Worm (Caenorhabditis elegans) whole organism, L3 larva: Measurements from ENCODE around the gene C15C8.8.

Source experiments
- ama-1 ChIP-seq: fragments of 150-350 bp; optimal IDR thresholded peaks from 2 replicates; lab custom pipeline; 2018
- ceh-9 ChIP-seq: sonication (generic microtip); optimal IDR thresholded peaks from 2 replicates; lab custom pipeline; 2018; ENCODE audit warnings: missing biosample characterization, missing genetic modification characterization
- egl-27 ChIP-seq: sonication (generic microtip); optimal IDR thresholded peaks from 4 replicates; lab custom pipeline; 2017; ENCODE audit warnings: missing biosample characterization, missing genetic modification reagents, missing genetic modification characterization
- elt-3 ChIP-seq, 3 experiments: fragments of 150-350 bp in 1 of 3; sonication (generic microtip) in 2 of 3; optimal IDR thresholded peaks; 2 replicates in 2 of 3; 4 replicates in 1 of 3; lab custom pipeline; 2014 to 2017; ENCODE audit warnings: missing biosample characterization in 3 of 3, missing genetic modification characterization in 3 of 3
- fkh-10 ChIP-seq: sonication (generic microtip); optimal IDR thresholded peaks from 2 replicates; lab custom pipeline; 2017; ENCODE audit warnings: missing biosample characterization, missing genetic modification reagents, missing genetic modification characterization
- jun-1 ChIP-seq: fragments of 150-350 bp; optimal IDR thresholded peaks from 2 replicates; lab custom pipeline; 2014; ENCODE audit warnings: missing biosample characterization, missing genetic modification reagents, missing genetic modification characterization
- lsy-12 ChIP-seq: sonication (generic microtip); optimal IDR thresholded peaks from 2 replicates; lab custom pipeline; 2016; ENCODE audit warnings: mild to moderate bottlenecking, missing genetic modification characterization, missing compliant biosample characterization
- mdl-1 ChIP-seq: fragments of 150-350 bp; optimal IDR thresholded peaks from 2 replicates; lab custom pipeline; 2014; ENCODE audit warnings: missing biosample characterization, missing genetic modification characterization
- nhr-25 ChIP-seq: sonication (generic microtip); optimal IDR thresholded peaks from 2 replicates; lab custom pipeline; 2017; ENCODE audit warnings: missing biosample characterization, missing genetic modification characterization
- nhr-28 ChIP-seq: fragments of 150-350 bp; optimal IDR thresholded peaks from 2 replicates; lab custom pipeline; 2014; ENCODE audit warnings: missing biosample characterization, missing genetic modification characterization
- pha-4 ChIP-seq: fragments of 150-350 bp; optimal IDR thresholded peaks from 2 replicates; lab custom pipeline; 2014; ENCODE audit warnings: missing biosample characterization, missing genetic modification reagents, missing genetic modification characterization
- pqm-1 ChIP-seq: fragments of 150-350 bp; optimal IDR thresholded peaks from 2 replicates; lab custom pipeline; 2017; ENCODE audit warnings: missing biosample characterization, missing genetic modification characterization, inconsistent platforms
- tbx-2 ChIP-seq: sonication (generic microtip); optimal IDR thresholded peaks from 2 replicates; lab custom pipeline; 2016; ENCODE audit warnings: mild to moderate bottlenecking, missing genetic modification characterization, missing compliant biosample characterization
- unc-39 ChIP-seq: sonication (generic microtip); optimal IDR thresholded peaks from 4 replicates; lab custom pipeline; 2017; ENCODE audit warnings: missing biosample characterization, missing genetic modification characterization

ce11 chrV:12759660-12760059 is 7.4 kb upstream of the C15C8.8 start, which contains the start of gene papl-1:
- TF ChIP-seq ceh-9 (tag; lab: Kevin White, UChicago) (no peak), nhr-25 (tag; lab: Kevin White, UChicago) (no peak), pqm-1 (tag; lab: Kevin White, UChicago) (no peak), lsy-12 (tag; lab: Kevin White, UChicago) (no peak), elt-3 (tag; optimal IDR thresholded peaks at IDR 0.05; lab: Kevin White, UChicago) (no peak), ama-1 (lab: Kevin White, UChicago) (no peak), egl-27 (no peak), unc-39 (no peak), pha-4 (no peak), mdl-1 (no peak), tbx-2 (no peak), jun-1 (tag; lab: Kevin White, UChicago) (no peak), fkh-10 (no peak), nhr-28 (tag; lab: Kevin White, UChicago) (no peak)
